Worm (Caenorhabditis elegans) whole organism, young adult: ENCODE measurements around the gene ehbp-1.

Source experiments
- B0019.2 ChIP-seq: fragments of 200-800 bp; sonication (Bioruptor generic); conservative IDR thresholded peaks from 2 replicates; pipeline ENCODE4 v1.3.6; 2022; ENCODE audit warnings: missing genetic modification reagents, missing genetic modification characterization, missing compliant biosample characterization
- B0035.1 ChIP-seq: sonication (generic microtip); optimal IDR thresholded peaks from 2 replicates; lab custom pipeline; 2016; ENCODE audit warnings: missing genetic modification characterization, mild to moderate bottlenecking, missing compliant biosample characterization, missing genotype, missing genetic modification reagents
- Y67H2A.10 ChIP-seq: fragments of 200-800 bp; sonication (Bioruptor generic); conservative IDR thresholded peaks from 2 replicates; pipeline ENCODE4 v1.3.6; 2022; ENCODE audit warnings: missing genetic modification reagents, missing genetic modification characterization, missing compliant biosample characterization
- ama-1 ChIP-seq, 3 experiments: fragments of 150-350 bp in 1 of 3; sonication (generic microtip) in 2 of 3; optimal IDR thresholded peaks; 2 replicates each; lab custom pipeline; 2014 to 2018; ENCODE audit warnings: missing biosample characterization in 2 of 3, missing genetic modification characterization in 2 of 3, missing genetic modification reagents in 2 of 3
- aptf-3 ChIP-seq: fragments of 200-800 bp; sonication (Bioruptor generic); IDR thresholded peaks from 2 replicates; pipeline ENCODE4 v1.3.6; 2022; ENCODE audit warnings: missing genetic modification characterization, missing compliant biosample characterization
- attf-5 ChIP-seq: fragments of 200-800 bp; sonication (Bioruptor generic); optimal IDR thresholded peaks from 2 replicates; lab custom pipeline; 2018; ENCODE audit warnings: mild to moderate bottlenecking, missing genetic modification characterization, missing compliant biosample characterization
- attf-6 ChIP-seq: fragments of 200-800 bp; sonication (Bioruptor generic); IDR thresholded peaks from 2 replicates; pipeline ENCODE4 v1.3.6; 2022; ENCODE audit warnings: missing genetic modification reagents, missing genetic modification characterization, missing compliant biosample characterization
- bed-1 ChIP-seq: fragments of 200-800 bp; sonication (Bioruptor generic); IDR thresholded peaks from 2 replicates; pipeline ENCODE4 v1.3.6; 2022; ENCODE audit warnings: missing genetic modification reagents, missing genetic modification characterization, missing compliant biosample characterization
- cebp-1 ChIP-seq, 2 experiments: fragments of 200-800 bp in 1 of 2; sonication (Bioruptor generic) in 1 of 2; sonication (generic microtip) in 1 of 2; IDR thresholded peaks in 1 of 2; optimal IDR thresholded peaks in 1 of 2; 2 replicates each; pipeline versions ENCODE4 v1.3.6 to Lab custom; 2017 to 2022; ENCODE audit warnings: missing compliant biosample characterization in 2 of 2, missing genetic modification characterization in 2 of 2, mild to moderate bottlenecking in 1 of 2, missing genetic modification reagents in 1 of 2, moderate library complexity in 1 of 2
- ceh-100 ChIP-seq: fragments of 200-800 bp; sonication (Bioruptor generic); IDR thresholded peaks from 2 replicates; pipeline ENCODE4 v1.3.6; 2022; ENCODE audit warnings: missing genetic modification reagents, missing genetic modification characterization, missing compliant biosample characterization
- ceh-27 ChIP-seq: fragments of 200-800 bp; sonication (Bioruptor generic); optimal IDR thresholded peaks from 2 replicates; lab custom pipeline; 2018; ENCODE audit warnings: mild to moderate bottlenecking, missing genetic modification characterization, moderate library complexity, missing compliant biosample characterization
- ceh-40 ChIP-seq: fragments of 200-800 bp; sonication (Bioruptor generic); IDR thresholded peaks from 2 replicates; pipeline ENCODE4 v1.3.6; 2022; ENCODE audit warnings: missing genetic modification characterization, missing compliant biosample characterization
- ceh-58 ChIP-seq: fragments of 200-800 bp; sonication (Bioruptor generic); IDR thresholded peaks from 2 replicates; pipeline ENCODE4 v1.3.6; 2022; ENCODE audit warnings: missing genetic modification characterization, missing compliant biosample characterization
- ceh-79 ChIP-seq: sonication (generic microtip); optimal IDR thresholded peaks from 2 replicates; lab custom pipeline; 2017; ENCODE audit warnings: mild to moderate bottlenecking, missing genetic modification characterization, missing compliant biosample characterization
- dpl-1 ChIP-seq: fragments of 150-350 bp; optimal IDR thresholded peaks from 2 replicates; lab custom pipeline; 2014; ENCODE audit warnings: missing biosample characterization, missing genetic modification reagents, missing genetic modification characterization
- hmg-1.2 ChIP-seq: fragments of 200-800 bp; sonication (Bioruptor generic); IDR thresholded peaks from 2 replicates; pipeline ENCODE4 v1.3.6; 2022; ENCODE audit warnings: missing genetic modification reagents, missing genetic modification characterization, missing compliant biosample characterization
- hmg-20 ChIP-seq: fragments of 200-800 bp; sonication (Bioruptor generic); IDR thresholded peaks from 2 replicates; pipeline ENCODE4 v1.3.6; 2022; ENCODE audit warnings: missing genetic modification reagents, missing genetic modification characterization, missing compliant biosample characterization
- lag-1 ChIP-seq: fragments of 200-800 bp; sonication (Bioruptor generic); IDR thresholded peaks from 2 replicates; pipeline ENCODE4 v1.3.6; 2022; ENCODE audit warnings: missing genetic modification reagents, missing genetic modification characterization, missing compliant biosample characterization
- let-607 ChIP-seq, 2 experiments: fragments of 200-800 bp in 1 of 2; sonication (Bioruptor generic) in 1 of 2; sonication (generic microtip) in 1 of 2; optimal IDR thresholded peaks; 2 replicates each; lab custom pipeline; 2016 to 2018; ENCODE audit warnings: mild to moderate bottlenecking in 2 of 2, missing compliant biosample characterization in 2 of 2, missing genetic modification characterization in 2 of 2, moderate library complexity in 2 of 2, missing genotype in 1 of 2
- lin-35 ChIP-seq, 3 experiments: fragments of 150-350 bp in 2 of 3; sonication (generic microtip) in 1 of 3; optimal IDR thresholded peaks; 2 replicates each; lab custom pipeline; 2014 to 2018; ENCODE audit warnings: missing biosample characterization in 3 of 3, missing genetic modification characterization in 3 of 3, missing genetic modification reagents in 3 of 3
- lin-54 ChIP-seq: fragments of 200-800 bp; sonication (Bioruptor generic); optimal IDR thresholded peaks from 2 replicates; lab custom pipeline; 2018; ENCODE audit warnings: mild to moderate bottlenecking, missing genetic modification characterization, missing compliant biosample characterization
- lsl-1 ChIP-seq: fragments of 200-800 bp; sonication (Bioruptor generic); optimal IDR thresholded peaks from 2 replicates; lab custom pipeline; 2018; ENCODE audit warnings: mild to moderate bottlenecking, missing genetic modification characterization, moderate library complexity, missing compliant biosample characterization
- madf-6 ChIP-seq: fragments of 200-800 bp; sonication (Bioruptor generic); IDR thresholded peaks from 2 replicates; pipeline ENCODE4 v1.3.6; 2022; ENCODE audit warnings: missing genetic modification reagents, missing genetic modification characterization, missing compliant biosample characterization
- madf-8 ChIP-seq: fragments of 200-800 bp; sonication (Bioruptor generic); conservative IDR thresholded peaks from 2 replicates; pipeline ENCODE4 v1.3.6; 2022; ENCODE audit warnings: missing genetic modification reagents, missing genetic modification characterization, missing compliant biosample characterization
- mcd-1 ChIP-seq: fragments of 200-800 bp; sonication (Bioruptor generic); IDR thresholded peaks from 2 replicates; pipeline ENCODE4 v1.3.6; 2022; ENCODE audit warnings: missing genetic modification reagents, missing genetic modification characterization, missing compliant biosample characterization
- mes-4 ChIP-seq: sonication (generic microtip); optimal IDR thresholded peaks from 2 replicates; lab custom pipeline; 2016; ENCODE audit warnings: missing genotype, missing genetic modification characterization, missing compliant biosample characterization
- nfya-2 ChIP-seq: fragments of 200-800 bp; sonication (Bioruptor generic); IDR thresholded peaks from 2 replicates; pipeline ENCODE4 v1.3.6; 2022; ENCODE audit warnings: missing genetic modification reagents, missing genetic modification characterization, missing compliant biosample characterization
- nhr-179 ChIP-seq: sonication (generic microtip); optimal IDR thresholded peaks from 2 replicates; lab custom pipeline; 2016; ENCODE audit warnings: mild to moderate bottlenecking, missing genetic modification characterization, missing compliant biosample characterization
- nhr-80 ChIP-seq: sonication (generic microtip); optimal IDR thresholded peaks from 2 replicates; lab custom pipeline; 2016; ENCODE audit warnings: missing genetic modification characterization, missing compliant biosample characterization
- rcor-1 ChIP-seq: fragments of 200-800 bp; sonication (Bioruptor generic); IDR thresholded peaks from 2 replicates; pipeline ENCODE4 v1.3.6; 2022; ENCODE audit warnings: missing genetic modification reagents, missing genetic modification characterization, missing compliant biosample characterization
- repo-1 ChIP-seq: sonication (generic microtip); optimal IDR thresholded peaks from 2 replicates; lab custom pipeline; 2017; ENCODE audit warnings: mild to moderate bottlenecking, missing genetic modification characterization, missing compliant biosample characterization
- snpc-1.1 ChIP-seq: sonication (generic microtip); optimal IDR thresholded peaks from 2 replicates; lab custom pipeline; 2017; ENCODE audit warnings: missing genetic modification characterization, mild to moderate bottlenecking, missing compliant biosample characterization, antibody characterized with exemption, moderate library complexity, missing genotype, missing genetic modification reagents; ENCODE audit not compliant: insufficient read depth
- snpc-3.4 ChIP-seq: sonication (generic microtip); optimal IDR thresholded peaks from 2 replicates; lab custom pipeline; 2017; ENCODE audit warnings: missing genetic modification characterization, mild to moderate bottlenecking, missing compliant biosample characterization, antibody characterized with exemption, moderate library complexity, missing genotype, missing genetic modification reagents
- snpc-4 ChIP-seq, 5 experiments: fragments of 150-350 bp in 1 of 5; sonication (generic microtip) in 4 of 5; optimal IDR thresholded peaks; 2 replicates each; lab custom pipeline; 2014 to 2018; ENCODE audit warnings: missing genetic modification characterization in 5 of 5, missing biosample characterization in 3 of 5, antibody characterized with exemption in 2 of 5, mild to moderate bottlenecking in 2 of 5, missing compliant biosample characterization in 2 of 5, missing genotype in 2 of 5, moderate library complexity in 2 of 5, missing genetic modification reagents in 1 of 5
- tlf-1 ChIP-seq: fragments of 200-800 bp; sonication (Bioruptor generic); optimal IDR thresholded peaks from 2 replicates; lab custom pipeline; 2018; ENCODE audit warnings: mild to moderate bottlenecking, missing genetic modification characterization, missing compliant biosample characterization
- zim-3 ChIP-seq: sonication (generic microtip); optimal IDR thresholded peaks from 2 replicates; lab custom pipeline; 2017; ENCODE audit warnings: mild to moderate bottlenecking, missing genetic modification characterization, moderate library complexity, missing compliant biosample characterization
- ztf-18 ChIP-seq: sonication (generic microtip); optimal IDR thresholded peaks from 2 replicates; lab custom pipeline; 2016; ENCODE audit warnings: missing genotype, mild to moderate bottlenecking, missing genetic modification characterization, missing compliant biosample characterization
- ztf-25 ChIP-seq: fragments of 200-800 bp; sonication (Bioruptor generic); IDR thresholded peaks from 2 replicates; pipeline ENCODE4 v1.3.6; 2022; ENCODE audit warnings: missing genetic modification reagents, missing genetic modification characterization, missing compliant biosample characterization
- ztf-26 ChIP-seq: sonication (generic microtip); optimal IDR thresholded peaks from 2 replicates; lab custom pipeline; 2017; ENCODE audit warnings: missing genetic modification characterization, missing compliant biosample characterization
- ztf-3 ChIP-seq: fragments of 200-800 bp; sonication (Bioruptor generic); optimal IDR thresholded peaks from 2 replicates; lab custom pipeline; 2018; ENCODE audit warnings: mild to moderate bottlenecking, missing genetic modification characterization, missing compliant biosample characterization

ehbp-1 gene

ce11 chrV:9536505-9536904, 13.9 kb upstream of the ehbp-1 start, which contains the start of gene C50F4.4 (continued):
- TF ChIP-seq dpl-1 (peak; percentile 17), attf-5 (no peak), madf-8 (GFP tag; lab: Robert Waterston, UW) (peak; percentile 49), lsl-1 (GFP tag; lab: Kevin White, UChicago) (peak; percentile 80), let-607 (tag; optimal IDR thresholded peaks at IDR 0.05; lab: Kevin White, UChicago) (peak in 1 of 2 experiments; percentile 16), zim-3 (no peak), aptf-3 (GFP tag; lab: Robert Waterston, UW) (no peak), B0035.1 (tag; lab: Kevin White, UChicago) (no peak), attf-6 (peak; percentile 57), lag-1 (GFP tag; lab: Robert Waterston, UW) (no peak), hmg-1.2 (GFP tag; lab: Robert Waterston, UW) (0 out of 2 replicates have a peak, but pooled peaks have one; percentile 15), cebp-1 (GFP tag; IDR thresholded peaks at IDR 0.05; lab: Robert Waterston, UW) (peak; percentile 34; the same call in 1 of the 2 replicates), cebp-1 (tag; optimal IDR thresholded peaks at IDR 0.05; lab: Kevin White, UChicago) (no peak), ztf-25 (GFP tag; lab: Robert Waterston, UW) (no peak), snpc-1.1 (no peak), B0019.2 (no peak)

ce11 chrV:9539638-9540037, 10.8 kb upstream of the ehbp-1 start, which contains the start of gene C50F4.12:
Gene C50F4.12, minus strand, starts transcription at chrV:9539738.
- TF ChIP-seq madf-6 (GFP tag; lab: Robert Waterston, UW) = no peak
- no peak for TF ChIP-seq B0035.1 (tag; lab: Kevin White, UChicago)

- TF ChIP-seq madf-6 (GFP tag; lab: Robert Waterston, UW) = 0 out of 2 replicates have a peak, but pooled peaks have one; percentile 31
- no peak for TF ChIP-seq ceh-79 (tag; lab: Kevin White, UChicago)
- no peak for TF ChIP-seq tlf-1 (GFP tag; lab: Kevin White, UChicago)
- no peak for TF ChIP-seq nhr-179 (tag; lab: Kevin White, UChicago)
- TF ChIP-seq hmg-20 (GFP tag; lab: Robert Waterston, UW) = no peak
- no peak for TF ChIP-seq Y67H2A.10 (GFP tag; lab: Robert Waterston, UW)
- TF ChIP-seq ama-1 (optimal IDR thresholded peaks at IDR 0.05; lab: Kevin White, UChicago) = no peak
- peak in 1 of 2 experiments; percentile 26 for TF ChIP-seq ama-1 (GFP tag; optimal IDR thresholded peaks at IDR 0.05; lab: Kevin White, UChicago)
Measured at ce11 chrV:9541506-9541905, 8.9 kb upstream of the ehbp-1 start, which contains the start of gene C50F4.16. Gene C50F4.16, minus strand, starts transcription at chrV:9541606.

ce11 chrV:9544176-9544632, 6.2 kb upstream of the ehbp-1 start, which contains the start of gene mdf-1:
Gene mdf-1, minus strand, starts transcription at chrV:9544226.
- TF ChIP-seq nfya-2 (GFP tag; lab: Robert Waterston, UW) (no peak), cebp-1 (GFP tag; IDR thresholded peaks at IDR 0.05; lab: Robert Waterston, UW) (no peak), cebp-1 (tag; optimal IDR thresholded peaks at IDR 0.05; lab: Kevin White, UChicago) (peak; percentile 65), snpc-3.4 (peak; percentile 52), lin-35 (GFP tag; optimal IDR thresholded peaks at IDR 0.05; lab: Kevin White, UChicago) (peak in 1 of 3 experiments; percentile 69), rcor-1 (GFP tag; lab: Robert Waterston, UW) (0 out of 2 replicates have a peak, but pooled peaks have one; percentile 45), ztf-18 (peak; percentile 62), ama-1 (optimal IDR thresholded peaks at IDR 0.05; lab: Kevin White, UChicago) (peak; percentile 20), ama-1 (GFP tag; optimal IDR thresholded peaks at IDR 0.05; lab: Kevin White, UChicago) (no peak), ceh-100 (GFP tag; lab: Robert Waterston, UW) (0 out of 2 replicates have a peak, but pooled peaks have one; percentile 17), ceh-58 (GFP tag; lab: Robert Waterston, UW) (no peak), ztf-3 (no peak), snpc-4 (GFP tag; optimal IDR thresholded peaks at IDR 0.05; lab: Kevin White, UChicago) (no peak), snpc-4 (tag; optimal IDR thresholded peaks at IDR 0.05; lab: Kevin White, UChicago) (peak; percentile 1 to 75 (median 26)), bed-1 (GFP tag; lab: Robert Waterston, UW) (no peak), mes-4 (tag; lab: Kevin White, UChicago) (no peak), lin-54 (peak; percentile 74), ztf-26 (no peak), hmg-1.2 (GFP tag; lab: Robert Waterston, UW) (0 out of 2 replicates have a peak, but pooled peaks have one; percentile 12), ceh-27 (GFP tag; lab: Kevin White, UChicago) (peak; percentile 60), ceh-40 (GFP tag; lab: Robert Waterston, UW) (no peak), repo-1 (tag; lab: Kevin White, UChicago) (peak; percentile 57), mcd-1 (GFP tag; lab: Robert Waterston, UW) (peak; percentile 48), attf-5 (peak; percentile 45), dpl-1 (peak; percentile 55), nhr-80 (tag; lab: Kevin White, UChicago) (peak; percentile 56)
